Worm (Caenorhabditis elegans) whole organism, midembryonic: ENCODE data around the gene ttr-34.

ENCODE experiments used
- T22C8.4 ChIP-seq: fragments of 200-800 bp; sonication (Bioruptor generic); IDR thresholded peaks from 2 replicates; pipeline ENCODE4 v1.3.6; 2022; ENCODE audit warnings: missing genetic modification characterization, missing compliant biosample characterization
- cog-1 ChIP-seq: sonication (generic microtip); optimal IDR thresholded peaks from 2 replicates; lab custom pipeline; 2016; ENCODE audit warnings: missing genetic modification characterization, missing compliant biosample characterization
- flt-1 ChIP-seq: fragments of 200-800 bp; sonication (Bioruptor generic); IDR thresholded peaks from 2 replicates; pipeline ENCODE4 v1.3.6; 2022; ENCODE audit warnings: missing genetic modification characterization, missing compliant biosample characterization
- klf-2 ChIP-seq: fragments of 200-800 bp; sonication (Bioruptor generic); conservative IDR thresholded peaks from 2 replicates; pipeline ENCODE4 v1.3.6; 2022; ENCODE audit warnings: missing genetic modification reagents, missing genetic modification characterization, missing compliant biosample characterization
- med-1 ChIP-seq: sonication (generic microtip); optimal IDR thresholded peaks from 2 replicates; lab custom pipeline; 2017; ENCODE audit warnings: missing genetic modification characterization, mild to moderate bottlenecking, missing compliant biosample characterization, antibody characterized with exemption, missing genetic modification reagents; ENCODE audit not compliant: insufficient read depth
- ref-1 ChIP-seq: fragments of 200-800 bp; sonication (Bioruptor generic); conservative IDR thresholded peaks from 2 replicates; pipeline ENCODE4 v1.3.6; 2022; ENCODE audit warnings: missing genetic modification reagents, missing genetic modification characterization, missing compliant biosample characterization
- tab-1 ChIP-seq: fragments of 200-800 bp; sonication (Bioruptor generic); IDR thresholded peaks from 2 replicates; pipeline ENCODE4 v1.3.6; 2022; ENCODE audit warnings: missing genetic modification characterization, missing compliant biosample characterization
- ztf-23 ChIP-seq: fragments of 200-800 bp; sonication (Bioruptor generic); IDR thresholded peaks from 2 replicates; pipeline ENCODE4 v1.3.6; 2022; ENCODE audit warnings: missing genetic modification reagents, missing genetic modification characterization, missing compliant biosample characterization
- ztf-29 ChIP-seq: fragments of 200-800 bp; sonication (Bioruptor generic); IDR thresholded peaks from 2 replicates; pipeline ENCODE4 v1.3.6; 2022; ENCODE audit warnings: missing genetic modification reagents, missing genetic modification characterization, missing compliant biosample characterization

The ttr-34 gene

DNA sequence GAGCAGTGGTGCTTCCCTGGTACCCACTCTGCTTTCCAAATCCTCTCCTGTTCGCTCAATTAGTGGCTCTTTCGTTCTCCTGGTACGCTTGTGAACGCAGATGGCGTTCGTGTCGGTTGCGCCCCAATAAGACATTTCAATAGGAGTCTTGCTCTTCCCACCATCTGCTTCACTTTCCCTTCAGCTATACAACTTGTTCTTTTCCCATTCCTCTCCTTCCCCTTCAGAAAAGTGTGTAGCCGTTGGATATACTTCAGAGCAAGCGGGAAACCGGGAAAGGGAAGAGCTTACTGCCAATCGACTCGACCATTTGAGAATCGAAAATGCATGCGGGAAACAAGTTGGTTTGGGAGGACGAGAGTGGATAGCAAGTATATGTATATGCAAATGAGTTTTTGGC, 3.6 kb downstream of the ttr-34 start:
- peak; percentile 51 for TF ChIP-seq cog-1
- no peak for TF ChIP-seq flt-1 (GFP tag; lab: Robert Waterston, UW)
- TF ChIP-seq med-1 = no peak
- no peak for TF ChIP-seq ztf-23 (GFP tag; lab: Robert Waterston, UW)
- no peak for TF ChIP-seq ref-1 (GFP tag; lab: Robert Waterston, UW)
- TF ChIP-seq klf-2 (GFP tag; lab: Robert Waterston, UW) = no peak
- peak; percentile 54; the same call in 1 of the 2 replicates for TF ChIP-seq tab-1
- no peak for TF ChIP-seq T22C8.4 (GFP tag; lab: Robert Waterston, UW)
- TF ChIP-seq ztf-29 (GFP tag; lab: Robert Waterston, UW) = no peak

DNA sequence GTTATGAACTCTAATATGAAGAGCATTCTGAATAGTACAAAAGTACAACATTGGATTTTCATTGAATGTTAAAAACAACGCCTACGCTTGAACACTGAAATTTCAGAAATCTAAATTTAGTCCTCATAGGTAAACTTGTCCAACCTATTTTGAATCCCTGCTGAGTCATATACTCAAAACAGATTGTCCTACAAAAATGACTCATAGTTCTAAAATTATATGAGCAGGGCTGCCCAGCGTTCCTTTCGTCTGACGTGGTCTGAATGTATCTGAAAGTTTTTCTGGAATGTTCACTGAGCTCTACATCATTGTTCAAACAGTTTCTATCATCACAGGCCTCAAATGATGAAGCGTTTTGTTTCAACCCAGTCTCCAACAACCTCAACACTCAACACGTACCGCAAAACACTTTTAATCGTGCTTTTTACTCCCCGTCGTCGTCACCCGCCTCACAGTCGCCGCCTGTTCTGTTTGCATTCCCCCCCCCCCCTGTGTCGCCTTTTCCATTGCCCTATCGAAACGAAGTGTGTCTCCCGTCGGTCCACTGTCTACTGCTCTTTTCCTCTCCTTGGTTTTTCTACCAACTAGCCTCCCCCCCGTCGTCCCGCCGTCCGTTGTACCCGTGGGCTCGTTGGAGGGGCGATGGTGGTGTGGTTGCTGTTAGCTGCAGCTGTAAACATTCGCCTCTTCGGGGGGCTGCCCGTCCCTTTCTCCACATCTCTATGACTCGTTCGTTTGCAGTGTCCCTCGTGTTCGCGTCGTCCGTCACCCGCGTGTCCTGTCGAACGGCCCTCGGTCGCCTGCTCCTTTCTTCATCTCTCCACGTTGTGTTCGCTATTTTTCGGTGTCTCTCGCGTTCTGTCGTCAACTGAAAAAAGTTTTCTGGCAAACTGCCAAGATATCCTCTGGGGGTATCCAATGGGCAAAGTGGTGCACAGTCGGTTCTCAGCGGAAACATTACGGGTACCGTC, 4.5 kb downstream of the ttr-34 start:
- TF ChIP-seq flt-1 (GFP tag; lab: Robert Waterston, UW) (no peak; the same call in none of the 2 replicates), cog-1 (peak; percentile 5), ztf-29 (GFP tag; lab: Robert Waterston, UW) (peak; percentile 51; the same call in 1 of the 2 replicates), T22C8.4 (GFP tag; lab: Robert Waterston, UW) (0 out of 2 replicates have a peak, but pooled peaks have one; percentile 21), med-1 (peak; percentile 6), ztf-23 (GFP tag; lab: Robert Waterston, UW) (peak; percentile 68), ref-1 (GFP tag; lab: Robert Waterston, UW) (no peak), tab-1 (0 out of 2 replicates have a peak, but pooled peaks have one; percentile 53)

DNA sequence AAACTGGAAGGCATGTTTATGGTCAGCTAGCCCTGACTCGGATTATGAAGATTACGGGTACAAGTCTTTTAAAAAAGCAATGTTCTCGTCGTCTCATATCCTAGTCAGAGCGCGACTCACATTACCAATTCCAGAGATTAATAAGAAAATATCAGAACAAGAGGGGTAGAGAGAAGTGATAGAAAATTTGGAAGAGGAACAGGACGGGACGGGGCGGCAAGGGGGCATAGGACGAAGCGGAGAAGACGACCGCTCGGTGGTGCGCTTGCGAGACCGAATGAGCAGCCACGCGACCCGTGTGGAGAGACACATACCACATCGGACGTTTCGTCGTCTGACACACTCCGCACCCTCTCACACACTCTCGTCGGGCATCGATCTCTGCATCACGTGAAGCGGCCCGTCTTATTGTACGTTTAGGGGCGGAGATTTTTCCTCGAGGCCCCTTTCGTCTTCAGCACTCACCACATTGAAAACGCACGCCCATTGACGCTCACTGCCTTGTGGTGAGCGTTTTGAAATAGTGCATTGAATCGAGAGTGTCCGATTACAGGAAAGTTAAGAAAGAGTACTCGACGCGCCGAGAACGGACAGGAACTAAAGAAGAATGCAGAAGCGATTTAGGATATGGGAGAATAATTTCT, 5.5 kb downstream of the ttr-34 start:
- TF ChIP-seq ref-1 (GFP tag; lab: Robert Waterston, UW) (0 out of 2 replicates have a peak, but pooled peaks have one; percentile 9), tab-1 (peak; percentile 79), T22C8.4 (GFP tag; lab: Robert Waterston, UW) (peak; percentile 73), flt-1 (GFP tag; lab: Robert Waterston, UW) (peak; percentile 84), ztf-29 (GFP tag; lab: Robert Waterston, UW) (peak; percentile 35; the same call in 1 of the 2 replicates), med-1 (no peak), klf-2 (GFP tag; lab: Robert Waterston, UW) (no peak), cog-1 (peak; percentile 87), ztf-23 (GFP tag; lab: Robert Waterston, UW) (no peak; the same call in 1 of the 2 replicates)

DNA sequence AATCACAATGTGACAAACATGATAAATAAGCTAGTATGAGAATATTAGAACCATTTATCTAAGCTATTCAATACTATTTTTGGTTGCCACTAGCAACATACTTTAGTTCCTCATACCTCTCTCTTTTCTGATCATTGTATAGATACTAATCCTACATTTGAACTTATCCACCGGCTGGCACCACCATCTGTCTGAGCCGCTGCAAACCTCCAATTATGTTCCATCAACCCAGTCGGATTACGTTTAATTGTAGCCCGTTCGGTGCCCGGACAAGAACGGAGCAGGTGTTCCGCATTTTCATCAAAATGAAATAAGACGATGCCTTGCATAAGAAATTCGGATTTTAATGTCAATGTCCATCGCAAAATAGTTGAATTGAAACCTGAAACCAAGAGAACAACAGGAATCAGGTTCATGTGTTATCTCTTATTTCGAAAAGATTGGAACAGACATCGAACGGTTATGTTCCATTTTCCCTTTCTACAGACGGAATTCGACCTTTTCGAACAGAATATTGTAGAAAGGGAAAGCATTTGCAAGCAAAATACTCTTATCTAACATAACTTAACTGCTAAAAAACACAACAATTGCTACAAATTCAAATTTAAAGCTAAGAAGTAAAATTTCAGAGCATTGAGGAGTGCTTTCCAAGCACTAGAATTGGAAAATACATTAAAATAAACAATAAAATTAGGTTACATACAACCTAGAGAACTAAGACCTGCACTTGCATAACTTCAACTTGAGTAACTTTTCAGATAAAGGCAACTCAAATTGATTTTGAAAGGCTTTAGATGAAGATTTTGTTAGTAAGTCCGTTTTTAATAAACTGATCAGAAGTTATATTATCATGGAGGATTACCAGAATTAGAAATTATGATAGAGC, 6.6 kb downstream of the ttr-34 start:
- TF ChIP-seq cog-1 = peak; percentile 13
- no peak for TF ChIP-seq ztf-23 (GFP tag; lab: Robert Waterston, UW)
- TF ChIP-seq flt-1 (GFP tag; lab: Robert Waterston, UW) = peak; percentile 49; the same call in 1 of the 2 replicates

DNA sequence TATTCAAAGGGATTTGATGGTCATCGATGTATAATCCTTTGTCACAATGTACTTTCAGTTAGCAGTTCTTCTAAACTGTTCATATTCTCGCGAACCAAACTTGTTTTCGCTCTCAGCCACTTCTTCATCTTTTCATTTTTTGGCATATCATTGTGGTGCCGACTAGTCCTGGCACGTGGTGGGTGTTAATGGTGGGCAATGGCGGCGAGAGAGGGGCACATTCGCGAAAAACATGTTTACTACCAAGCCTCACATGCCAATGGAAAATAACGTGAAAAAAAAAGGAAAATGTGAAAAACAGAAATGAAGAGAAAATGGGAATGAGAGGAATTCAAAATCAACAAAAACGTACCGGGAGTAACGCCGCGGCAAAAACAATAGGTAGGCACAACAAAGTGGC, 7.5 kb downstream of the ttr-34 start:
- TF ChIP-seq klf-2 (GFP tag; lab: Robert Waterston, UW) (no peak), ref-1 (GFP tag; lab: Robert Waterston, UW) (no peak), T22C8.4 (GFP tag; lab: Robert Waterston, UW) (no peak), cog-1 (no peak), ztf-23 (GFP tag; lab: Robert Waterston, UW) (no peak), ztf-29 (GFP tag; lab: Robert Waterston, UW) (no peak), med-1 (no peak), tab-1 (no peak), flt-1 (GFP tag; lab: Robert Waterston, UW) (no peak)

DNA sequence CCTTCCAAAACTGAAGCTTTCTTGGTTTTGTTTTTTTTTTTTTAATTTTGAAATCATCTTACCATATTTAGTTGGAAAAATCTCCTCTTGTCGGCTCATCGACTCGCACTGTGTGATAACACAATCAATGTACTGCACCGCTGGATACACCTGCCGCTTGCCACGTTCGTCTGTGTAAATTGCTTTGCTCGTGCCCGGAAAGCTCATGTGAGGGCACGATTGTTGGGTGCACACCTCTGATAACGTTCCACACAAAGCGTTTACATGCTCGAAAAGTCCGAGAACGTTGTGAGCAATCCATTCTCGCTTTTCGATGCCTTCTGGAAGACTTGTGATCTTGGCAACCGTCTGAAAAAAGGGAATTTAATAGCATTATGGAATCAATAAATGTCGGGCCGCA, 14.9 kb downstream of the ttr-34 start:
- TF ChIP-seq T22C8.4 (GFP tag; lab: Robert Waterston, UW) = no peak
- TF ChIP-seq ztf-29 (GFP tag; lab: Robert Waterston, UW) = no peak
- TF ChIP-seq tab-1 = no peak
- TF ChIP-seq flt-1 (GFP tag; lab: Robert Waterston, UW) = no peak

DNA sequence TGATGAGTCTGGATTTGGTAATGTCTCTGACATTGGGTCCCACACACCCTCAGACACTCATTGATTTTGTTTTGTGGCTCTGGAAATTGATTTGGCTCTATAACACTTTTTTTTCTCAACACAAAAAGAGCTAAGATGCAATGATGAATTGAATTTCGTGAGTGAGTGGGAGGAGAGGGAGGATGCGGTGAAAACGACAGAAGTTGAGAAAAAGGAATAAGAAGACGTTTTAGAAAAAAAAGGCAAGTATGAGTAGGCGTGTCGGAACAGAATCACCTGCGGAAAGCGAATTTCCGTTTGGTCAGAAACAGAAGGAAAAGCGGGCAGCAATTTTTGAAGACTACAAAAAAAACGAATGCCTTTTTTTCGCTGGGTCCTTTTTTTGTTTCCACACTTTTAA, 16.1 kb downstream of the ttr-34 start:
- TF ChIP-seq ref-1 (GFP tag; lab: Robert Waterston, UW) (no peak), tab-1 (no peak), ztf-23 (GFP tag; lab: Robert Waterston, UW) (no peak)

DNA sequence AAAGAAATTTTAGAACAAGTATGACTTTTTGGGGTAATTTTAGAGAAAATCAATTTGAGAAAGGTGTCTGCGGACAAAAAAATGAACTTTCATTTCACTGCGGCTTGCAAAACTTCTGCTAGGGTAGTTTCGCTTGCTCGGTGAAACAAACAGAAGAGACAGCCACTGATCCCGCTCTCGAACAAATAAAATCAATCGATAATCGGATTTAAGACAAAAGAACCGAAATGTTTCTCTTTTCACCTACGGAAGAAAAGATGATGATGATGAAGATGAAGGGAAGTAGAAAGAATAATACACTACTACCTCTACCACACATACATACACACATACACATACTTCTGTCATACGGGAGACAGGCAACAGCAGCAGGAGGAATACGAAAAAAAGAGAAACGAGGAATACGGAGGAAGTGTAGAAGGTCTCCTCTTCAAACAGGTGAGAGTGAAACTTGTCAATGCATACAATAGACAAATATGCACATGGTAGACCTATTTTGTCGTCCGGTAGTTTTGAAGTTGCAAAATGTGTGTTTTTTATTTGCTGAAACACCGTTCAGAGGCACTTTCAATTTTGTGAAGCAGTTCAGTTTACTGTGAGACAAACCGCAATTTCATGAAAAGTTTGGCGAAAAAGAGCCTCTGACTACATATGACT, 17.6 kb downstream of the ttr-34 start:
- TF ChIP-seq T22C8.4 (GFP tag; lab: Robert Waterston, UW) (peak; percentile 65), klf-2 (GFP tag; lab: Robert Waterston, UW) (no peak)

DNA sequence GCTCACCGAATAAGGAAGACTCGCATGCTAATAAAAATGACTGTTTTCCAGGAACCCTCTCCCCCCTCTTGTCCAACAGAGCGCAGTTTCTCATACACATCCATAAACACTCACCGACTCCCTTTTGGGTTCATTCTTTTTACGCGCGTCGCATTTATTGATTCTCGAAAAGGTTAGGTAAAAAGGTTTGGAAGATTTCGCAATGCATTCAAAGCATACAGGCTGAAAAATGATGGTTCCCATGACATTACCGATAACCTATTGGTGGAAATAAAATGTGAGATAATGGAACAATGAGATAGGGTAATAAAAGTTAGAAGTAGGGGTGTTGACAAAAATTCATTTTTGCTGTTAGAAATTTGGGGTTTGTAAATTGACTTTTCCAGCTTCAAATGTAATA, 18.9 kb downstream of the ttr-34 start:
- TF ChIP-seq T22C8.4 (GFP tag; lab: Robert Waterston, UW) = no peak
- no peak for TF ChIP-seq cog-1
